Fruit fly (Drosophila melanogaster): Measurements from ENCODE around the gene CG42747.
A peak's percentile ranks its signal among the peaks of the same experiment; 100 is the strongest.

The CG42747 gene

dm6 chr3L:6400062-6400750, at the start of gene CG42747 (continued):
- TF ChIP-seq CG10543 (GFP tag; optimal IDR thresholded peaks at IDR 0.05), result no peak
- TF ChIP-seq bowl (GFP tag; IDR thresholded peaks at IDR 0.05), result no peak
- peak; percentile 54 for TF ChIP-seq HHEX (GFP tag; optimal IDR thresholded peaks at IDR 0.05)
- TF ChIP-seq Myb (GFP tag; optimal IDR thresholded peaks at IDR 0.05), result peak; percentile 48
- TF ChIP-seq CG17186 (GFP tag; optimal IDR thresholded peaks at IDR 0.05), result peak; percentile 68
- peak; percentile 61 for TF ChIP-seq Nf-YB (GFP tag; optimal IDR thresholded peaks at IDR 0.05)
- peak; percentile 79 for TF ChIP-seq CoRest (tag; optimal IDR thresholded peaks at IDR 0.05)
- peak; percentile 73 for TF ChIP-seq CG18599 (GFP tag; optimal IDR thresholded peaks at IDR 0.05)
- peak; percentile 70 for TF ChIP-seq CG8089 (GFP tag; optimal IDR thresholded peaks at IDR 0.05)
- no peak for TF ChIP-seq CG3995 (GFP tag; optimal IDR thresholded peaks at IDR 0.05)
- peak; percentile 71 for TF ChIP-seq Abd-B (GFP tag; optimal IDR thresholded peaks at IDR 0.05)
- peak; percentile 81 for TF ChIP-seq vvl (GFP tag; IDR thresholded peaks at IDR 0.05)
- peak; percentile 65 for TF ChIP-seq CG4820 (GFP tag; optimal IDR thresholded peaks at IDR 0.05)
- no peak for TF ChIP-seq p53 (GFP tag; optimal IDR thresholded peaks at IDR 0.05)
- TF ChIP-seq Oaz (GFP tag; IDR thresholded peaks at IDR 0.05), result no peak
- TF ChIP-seq ro (GFP tag; IDR thresholded peaks at IDR 0.05), result peak; percentile 50; the same call in 1 of the 2 replicates
- TF ChIP-seq HLHmδ (GFP tag; optimal IDR thresholded peaks at IDR 0.05), result no peak
- peak; percentile 39; the same call in 1 of the 2 replicates for TF ChIP-seq hbn (GFP tag; IDR thresholded peaks at IDR 0.05; ENCODE audit: partially characterized antibody)
- peak; percentile 71 for TF ChIP-seq CG17359 (tag; optimal IDR thresholded peaks at IDR 0.05)
- no peak for TF ChIP-seq Fer1 (GFP tag; optimal IDR thresholded peaks at IDR 0.05)
- peak; percentile 76 for TF ChIP-seq bab2 (GFP tag; optimal IDR thresholded peaks at IDR 0.05)
- TF ChIP-seq CG4282 (GFP tag; optimal IDR thresholded peaks at IDR 0.05), result no peak
- TF ChIP-seq pum (GFP tag; optimal IDR thresholded peaks at IDR 0.05), result peak; percentile 67
- peak; percentile 85 for TF ChIP-seq CG8388 (GFP tag; optimal IDR thresholded peaks at IDR 0.05)
- peak; percentile 53 for TF ChIP-seq Mad (GFP tag; optimal IDR thresholded peaks at IDR 0.05)
- TF ChIP-seq eyg (GFP tag; optimal IDR thresholded peaks at IDR 0.05), result peak; percentile 42
- peak; percentile 56 for TF ChIP-seq dm (GFP tag; optimal IDR thresholded peaks at IDR 0.05)
- TF ChIP-seq C15 (GFP tag; IDR thresholded peaks at IDR 0.05), result no peak
- peak; percentile 41 for TF ChIP-seq CG12769 (tag; optimal IDR thresholded peaks at IDR 0.05)
- no peak for TF ChIP-seq Elba2 (GFP tag; optimal IDR thresholded peaks at IDR 0.05)
- peak; percentile 83 for TF ChIP-seq CG10267 (tag; optimal IDR thresholded peaks at IDR 0.05)
- peak; percentile 58 for TF ChIP-seq ems (GFP tag; optimal IDR thresholded peaks at IDR 0.05)
- TF ChIP-seq CG15269 (tag; optimal IDR thresholded peaks at IDR 0.05), result peak; percentile 73
- peak; percentile 42 for TF ChIP-seq CG10654 (GFP tag; optimal IDR thresholded peaks at IDR 0.05)
- peak; percentile 92 for TF ChIP-seq gem (tag; optimal IDR thresholded peaks at IDR 0.05)
- no peak for TF ChIP-seq fd102C (GFP tag; optimal IDR thresholded peaks at IDR 0.05)
- peak; percentile 100 for TF ChIP-seq pfk (GFP tag; optimal IDR thresholded peaks at IDR 0.05)
- TF ChIP-seq emc (GFP tag; optimal IDR thresholded peaks at IDR 0.05), result no peak
- TF ChIP-seq unpg (GFP tag; optimal IDR thresholded peaks at IDR 0.05), result peak; percentile 89
- TF ChIP-seq org-1 (GFP tag; optimal IDR thresholded peaks at IDR 0.05), result peak; percentile 69

dm6 chr3L:6352232-6352631, 48.2 kb upstream of the CG42747 start, which contains the start of gene CG13300:
TSS of gene CG13300 (minus strand) at chr3L:6352390.
- TF ChIP-seq insv (GFP tag; optimal IDR thresholded peaks at IDR 0.05), result peak in 1 of 2 experiments; percentile 11
- TF ChIP-seq CG8478 (optimal IDR thresholded peaks at IDR 0.05), result no peak
- TF ChIP-seq kah (GFP tag; optimal IDR thresholded peaks at IDR 0.05), result no peak
- no peak for TF ChIP-seq fd102C (GFP tag; optimal IDR thresholded peaks at IDR 0.05)
- TF ChIP-seq sima (GFP tag; optimal IDR thresholded peaks at IDR 0.05), result no peak
- no peak for TF ChIP-seq toy (GFP tag; IDR thresholded peaks at IDR 0.05)
- no peak for TF ChIP-seq Optix (GFP tag; IDR thresholded peaks at IDR 0.05)
- no peak for TF ChIP-seq CG8290 (GFP tag; optimal IDR thresholded peaks at IDR 0.05)
- TF ChIP-seq CG8290 (tag; optimal IDR thresholded peaks at IDR 0.05), result peak in 1 of 2 experiments; percentile 65
- TF ChIP-seq CG10462 (GFP tag; optimal IDR thresholded peaks at IDR 0.05), result no peak
- no peak for TF ChIP-seq Gug (GFP tag; IDR thresholded peaks at IDR 0.05)
- no peak for TF ChIP-seq Doc2 (GFP tag; IDR thresholded peaks at IDR 0.05)
- no peak for TF ChIP-seq Trl (optimal IDR thresholded peaks at IDR 0.05)
- no peak for TF ChIP-seq Trl (GFP tag; optimal IDR thresholded peaks at IDR 0.05)
- no peak for TF ChIP-seq aop (GFP tag; IDR thresholded peaks at IDR 0.05)
